Worm (Caenorhabditis elegans): ENCODE measurements around the gene C07A4.2.

C07A4.2 gene

ce11 chrX:10146592-10146991 lies 25.4 kb upstream of the C07A4.2 start, which contains the start of gene unc-115 (continued):
- TF ChIP-seq efl-1 (GFP tag; optimal IDR thresholded peaks at IDR 0.05): no peak
- TF ChIP-seq zfh-2 (GFP tag; conservative IDR thresholded peaks at IDR 0.05): peak; percentile 99
- TF ChIP-seq unc-130 (GFP tag; optimal IDR thresholded peaks at IDR 0.05): no peak
- TF ChIP-seq Y56A3A.18 (GFP tag; IDR thresholded peaks at IDR 0.05): no peak
- TF ChIP-seq sea-2 (GFP tag; IDR thresholded peaks at IDR 0.05): no peak
- TF ChIP-seq B0019.2 (GFP tag; conservative IDR thresholded peaks at IDR 0.05): no peak
- TF ChIP-seq nfya-1 (tag; optimal IDR thresholded peaks at IDR 0.05; ENCODE audit: borderline replicate concordance, insufficient read depth): no peak
- 0 out of 2 replicates have a peak, but pooled peaks have one; percentile 7 for TF ChIP-seq lin-26 (GFP tag; IDR thresholded peaks at IDR 0.05)
- TF ChIP-seq egl-44 (GFP tag; IDR thresholded peaks at IDR 0.05): peak; percentile 53; the same call in 1 of the 2 replicates
- TF ChIP-seq lin-40 (tag; optimal IDR thresholded peaks at IDR 0.05): peak; percentile 80
- no peak for TF ChIP-seq F49E8.2 (tag; optimal IDR thresholded peaks at IDR 0.05; ENCODE audit: insufficient read depth)
- peak; percentile 23 for TF ChIP-seq madf-10 (tag; optimal IDR thresholded peaks at IDR 0.05)
- no peak for TF ChIP-seq nhr-120 (GFP tag; IDR thresholded peaks at IDR 0.05)
- TF ChIP-seq bed-2 (GFP tag; IDR thresholded peaks at IDR 0.05): no peak
- peak; percentile 13 for TF ChIP-seq lin-54 (GFP tag; optimal IDR thresholded peaks at IDR 0.05)
- no peak for TF ChIP-seq aptf-3 (GFP tag; IDR thresholded peaks at IDR 0.05)
- TF ChIP-seq repo-1 (tag; optimal IDR thresholded peaks at IDR 0.05): peak; percentile 55
- no peak for TF ChIP-seq lsy-27 (tag; optimal IDR thresholded peaks at IDR 0.05; ENCODE audit: borderline replicate concordance, insufficient read depth)
- TF ChIP-seq F37B4.10 (GFP tag; IDR thresholded peaks at IDR 0.05): no peak
- no peak for TF ChIP-seq F33H1.4 (GFP tag; IDR thresholded peaks at IDR 0.05)
- TF ChIP-seq tlf-1 (GFP tag; optimal IDR thresholded peaks at IDR 0.05): no peak
- TF ChIP-seq lag-1 (GFP tag; IDR thresholded peaks at IDR 0.05): no peak
- TF ChIP-seq tbp1 (GFP tag; optimal IDR thresholded peaks at IDR 0.05): peak; percentile 60
- TF ChIP-seq Y53G8AR.9 (GFP tag; conservative IDR thresholded peaks at IDR 0.05): no peak; the same call in 1 of the 2 replicates
- no peak for TF ChIP-seq F22D6.2 (tag; optimal IDR thresholded peaks at IDR 0.05)
- TF ChIP-seq madf-8 (GFP tag; conservative IDR thresholded peaks at IDR 0.05): no peak
- no peak for TF ChIP-seq mxl-1 (tag; optimal IDR thresholded peaks at IDR 0.05)
- no peak for TF ChIP-seq akir-1 (GFP tag; optimal IDR thresholded peaks at IDR 0.05)
- TF ChIP-seq lsl-1 (GFP tag; optimal IDR thresholded peaks at IDR 0.05): no peak
- TF ChIP-seq B0035.1 (tag; optimal IDR thresholded peaks at IDR 0.05): no peak
- peak; percentile 67 for TF ChIP-seq attf-5 (GFP tag; optimal IDR thresholded peaks at IDR 0.05)
- no peak for TF ChIP-seq pha-4 (tag; optimal IDR thresholded peaks at IDR 0.05)
- no peak for TF ChIP-seq bed-1 (GFP tag; IDR thresholded peaks at IDR 0.05)
- no peak for TF ChIP-seq D2030.7 (GFP tag; IDR thresholded peaks at IDR 0.05)
- TF ChIP-seq ztf-3 (GFP tag; optimal IDR thresholded peaks at IDR 0.05): no peak
- TF ChIP-seq lin-35 (GFP tag; optimal IDR thresholded peaks at IDR 0.05): peak in 1 of 3 experiments; percentile 27
- TF ChIP-seq ama-1 (optimal IDR thresholded peaks at IDR 0.05): no peak
- no peak for TF ChIP-seq ama-1 (GFP tag; optimal IDR thresholded peaks at IDR 0.05)
- TF ChIP-seq F57A8.1 (GFP tag; optimal IDR thresholded peaks at IDR 0.05): no peak
- no peak for TF ChIP-seq dpl-1 (GFP tag; optimal IDR thresholded peaks at IDR 0.05)
- TF ChIP-seq K11D2.4 (GFP tag; IDR thresholded peaks at IDR 0.05): peak; percentile 63; the same call in 1 of the 2 replicates
- TF ChIP-seq ceh-100 (GFP tag; IDR thresholded peaks at IDR 0.05): no peak
- peak; percentile 46 for TF ChIP-seq ztf-26 (tag; optimal IDR thresholded peaks at IDR 0.05)
- TF ChIP-seq sdz-38 (tag; optimal IDR thresholded peaks at IDR 0.05): no peak
- peak; percentile 6 for TF ChIP-seq nhr-90 (tag; optimal IDR thresholded peaks at IDR 0.05)
- TF ChIP-seq ceh-91 (GFP tag; IDR thresholded peaks at IDR 0.05): no peak
- peak; percentile 53 for TF ChIP-seq gei-17 (GFP tag; optimal IDR thresholded peaks at IDR 0.05)
- TF ChIP-seq somi-1 (GFP tag; optimal IDR thresholded peaks at IDR 0.05): peak; percentile 60
- no peak for TF ChIP-seq snpc-1.3 (tag; optimal IDR thresholded peaks at IDR 0.05; ENCODE audit: insufficient read depth)
